Fruit fly (Drosophila melanogaster) whole organism, embryonic: Measurements from ENCODE around the gene Ugt37A2.

Experiments
- Ada2b ChIP-seq: fragments of 200-800 bp; sonication (Bioruptor generic); IDR thresholded peaks from 2 replicates; pipeline ENCODE4 v1.3.6; 2022; ENCODE audit warnings: missing biosample characterization, missing genetic modification characterization
- Bdp1 ChIP-seq: fragments of 200-800 bp; sonication (Bioruptor generic); optimal IDR thresholded peaks from 3 replicates; lab custom pipeline; 2016; ENCODE audit warnings: missing biosample characterization, missing genetic modification characterization
- CG1024 ChIP-seq: fragments of 200-800 bp; sonication (Bioruptor generic); IDR thresholded peaks from 2 replicates; pipeline ENCODE4 v1.3.6; 2022; ENCODE audit warnings: missing biosample characterization, missing genetic modification characterization
- CG10462 ChIP-seq: fragments of 200-800 bp; sonication (Bioruptor generic); optimal IDR thresholded peaks from 2 replicates; lab custom pipeline; 2016; ENCODE audit warnings: missing biosample characterization, missing genetic modification characterization
- CG11247 ChIP-seq: fragments of 200-800 bp; sonication (Bioruptor generic); IDR thresholded peaks from 2 replicates; pipeline ENCODE4 v1.3.6; 2022; ENCODE audit warnings: missing biosample characterization, missing genetic modification characterization
- CG11723 ChIP-seq: fragments of 200-800 bp; sonication (Bioruptor generic); optimal IDR thresholded peaks from 2 replicates; lab custom pipeline; 2017; ENCODE audit warnings: missing biosample characterization, mild to moderate bottlenecking, missing genetic modification characterization
- CG12744 ChIP-seq: fragments of 200-800 bp; sonication (Bioruptor generic); optimal IDR thresholded peaks from 2 replicates; lab custom pipeline; 2016; ENCODE audit warnings: missing biosample characterization, missing genetic modification characterization
- CG13424 ChIP-seq: fragments of 200-800 bp; sonication (Bioruptor generic); optimal IDR thresholded peaks from 2 replicates; lab custom pipeline; 2019; ENCODE audit warnings: missing biosample characterization, mild to moderate bottlenecking, missing genetic modification characterization, moderate library complexity
- CG13775 ChIP-seq: fragments of 200-800 bp; sonication (Bioruptor generic); optimal IDR thresholded peaks from 3 replicates; lab custom pipeline; 2017; ENCODE audit warnings: missing biosample characterization, mild to moderate bottlenecking, missing genetic modification characterization
- CG14441 ChIP-seq: fragments of 200-800 bp; sonication (Bioruptor generic); IDR thresholded peaks from 2 replicates; pipeline ENCODE4 v1.3.6; 2022; ENCODE audit warnings: missing biosample characterization, missing genetic modification characterization
- CG14965 ChIP-seq: fragments of 200-800 bp; sonication (Bioruptor generic); optimal IDR thresholded peaks from 2 replicates; lab custom pipeline; 2016; ENCODE audit warnings: missing biosample characterization, missing genetic modification characterization, borderline replicate concordance
- CG15073 ChIP-seq: fragments of 200-800 bp; sonication (Bioruptor generic); optimal IDR thresholded peaks from 2 replicates; lab custom pipeline; 2016; ENCODE audit warnings: missing biosample characterization, missing genetic modification characterization
- CG1647 ChIP-seq: fragments of 200-800 bp; sonication (Bioruptor generic); optimal IDR thresholded peaks from 3 replicates; lab custom pipeline; 2016; ENCODE audit warnings: missing biosample characterization, missing genetic modification characterization
- CG17802 ChIP-seq: fragments of 200-800 bp; sonication (Bioruptor generic); optimal IDR thresholded peaks from 2 replicates; lab custom pipeline; 2018; ENCODE audit warnings: missing biosample characterization, mild to moderate bottlenecking, missing genetic modification characterization, moderate library complexity
- CG18476 ChIP-seq: fragments of 200-800 bp; sonication (Bioruptor generic); optimal IDR thresholded peaks from 2 replicates; lab custom pipeline; 2016; ENCODE audit warnings: missing biosample characterization, mild to moderate bottlenecking, missing genetic modification characterization
- CG5953 ChIP-seq: fragments of 200-800 bp; sonication (Bioruptor generic); IDR thresholded peaks from 2 replicates; pipeline ENCODE4 v1.3.6; 2022; ENCODE audit warnings: missing biosample characterization, missing genetic modification characterization
- CG6654 ChIP-seq: fragments of 200-800 bp; sonication (Bioruptor generic); optimal IDR thresholded peaks from 2 replicates; lab custom pipeline; 2017; ENCODE audit warnings: missing biosample characterization, mild to moderate bottlenecking, missing genetic modification characterization
- CG6689 ChIP-seq: fragments of 200-800 bp; sonication (Bioruptor generic); IDR thresholded peaks from 2 replicates; pipeline ENCODE4 v1.3.6; 2022; ENCODE audit warnings: missing biosample characterization, missing genetic modification characterization
- CG6813 ChIP-seq: fragments of 200-800 bp; sonication (Bioruptor generic); optimal IDR thresholded peaks from 2 replicates; lab custom pipeline; 2017; ENCODE audit warnings: missing biosample characterization, missing genetic modification characterization, mild to moderate bottlenecking, moderate library complexity, missing genetic modification reagents
- CG7357 ChIP-seq: fragments of 200-800 bp; sonication (Bioruptor generic); IDR thresholded peaks from 3 replicates; pipeline ENCODE4 v1.3.6; 2022; ENCODE audit warnings: missing biosample characterization, missing genetic modification characterization
- CG7928 ChIP-seq: fragments of 200-800 bp; sonication (Bioruptor generic); optimal IDR thresholded peaks from 2 replicates; lab custom pipeline; 2017; ENCODE audit warnings: missing biosample characterization, mild to moderate bottlenecking, missing genetic modification characterization
- CG8765 ChIP-seq: fragments of 200-800 bp; sonication (Bioruptor generic); IDR thresholded peaks from 2 replicates; pipeline ENCODE4 v1.3.6; 2022; ENCODE audit warnings: missing biosample characterization, missing genetic modification characterization
- Dek ChIP-seq: fragments of 200-800 bp; sonication (Bioruptor generic); optimal IDR thresholded peaks from 3 replicates; lab custom pipeline; 2019; ENCODE audit warnings: missing biosample characterization, mild to moderate bottlenecking, missing genetic modification characterization, moderate library complexity
- E2f1 ChIP-seq: fragments of 200-800 bp; sonication (Bioruptor generic); IDR thresholded peaks from 2 replicates; pipeline ENCODE4 v1.3.6; 2022; ENCODE audit warnings: missing biosample characterization, missing genetic modification characterization
- Elba2 ChIP-seq: fragments of 200-800 bp; sonication (Bioruptor generic); optimal IDR thresholded peaks from 3 replicates; lab custom pipeline; 2016; ENCODE audit warnings: missing biosample characterization, missing genetic modification characterization
- Ets65A ChIP-seq: fragments of 200-800 bp; sonication (Bioruptor generic); peaks from one replicate; lab custom pipeline; 2016; ENCODE audit warnings: missing biosample characterization, missing genetic modification characterization
- Gsc ChIP-seq: fragments of 200-800 bp; sonication (Bioruptor generic); IDR thresholded peaks from 2 replicates; pipeline ENCODE4 v1.3.6; 2022; ENCODE audit warnings: missing biosample characterization, missing genetic modification characterization
- Jarid2 ChIP-seq: fragments of 200-800 bp; sonication (Bioruptor generic); optimal IDR thresholded peaks from 3 replicates; lab custom pipeline; 2017; ENCODE audit warnings: mild to moderate bottlenecking, missing biosample characterization, missing genetic modification reagents, missing genetic modification characterization
- Mrtf ChIP-seq: fragments of 200-800 bp; sonication (Bioruptor generic); IDR thresholded peaks from 3 replicates; pipeline ENCODE4 v1.3.6; 2022; ENCODE audit warnings: missing biosample characterization, missing genetic modification characterization
- NC2β ChIP-seq: fragments of 200-800 bp; sonication (Bioruptor generic); optimal IDR thresholded peaks from 2 replicates; lab custom pipeline; 2016; ENCODE audit warnings: missing biosample characterization, missing genetic modification characterization
- Opbp ChIP-seq: fragments of 200-800 bp; sonication (Bioruptor generic); IDR thresholded peaks from 3 replicates; pipeline ENCODE4 v1.3.6; 2022; ENCODE audit warnings: missing biosample characterization, missing genetic modification characterization; ENCODE audit not compliant: partially characterized antibody
- Sox102F ChIP-seq: fragments of 200-800 bp; sonication (Bioruptor generic); optimal IDR thresholded peaks from 2 replicates; lab custom pipeline; 2018; ENCODE audit warnings: missing biosample characterization, mild to moderate bottlenecking, missing genetic modification characterization, moderate library complexity
- Ssrp ChIP-seq: fragments of 200-800 bp; sonication (Bioruptor generic); optimal IDR thresholded peaks from 2 replicates; lab custom pipeline; 2018; ENCODE audit warnings: missing biosample characterization, mild to moderate bottlenecking, missing genetic modification characterization, moderate library complexity
- bigmax ChIP-seq: fragments of 200-800 bp; sonication (Bioruptor generic); optimal IDR thresholded peaks from 2 replicates; lab custom pipeline; 2018; ENCODE audit warnings: missing biosample characterization, mild to moderate bottlenecking, missing genetic modification characterization
- caup ChIP-seq: fragments of 200-800 bp; sonication (Bioruptor generic); optimal IDR thresholded peaks from 3 replicates; lab custom pipeline; 2017; ENCODE audit warnings: missing biosample characterization, mild to moderate bottlenecking, missing genetic modification characterization, moderate library complexity; ENCODE audit not compliant: severe bottlenecking
- croc ChIP-seq: fragments of 200-800 bp; sonication (Bioruptor generic); conservative IDR thresholded peaks from 3 replicates; pipeline ENCODE4 v1.3.6; 2022; ENCODE audit warnings: missing biosample characterization, missing genetic modification characterization
- dimm ChIP-seq: fragments of 200-800 bp; sonication (Bioruptor generic); IDR thresholded peaks from 2 replicates; pipeline ENCODE4 v1.3.6; 2022; ENCODE audit warnings: missing biosample characterization, missing genetic modification characterization
- gfzf ChIP-seq: fragments of 200-800 bp; sonication (Bioruptor generic); optimal IDR thresholded peaks from 2 replicates; lab custom pipeline; 2016; ENCODE audit warnings: missing biosample characterization, mild to moderate bottlenecking, missing genetic modification characterization, moderate library complexity
- gro ChIP-seq: fragments of 200-800 bp; sonication (Bioruptor generic); optimal IDR thresholded peaks from 2 replicates; lab custom pipeline; 2016; ENCODE audit warnings: missing biosample characterization, missing genetic modification characterization
- ham ChIP-seq: fragments of 200-800 bp; sonication (Bioruptor generic); IDR thresholded peaks from 2 replicates; pipeline ENCODE4 v1.3.6; 2022; ENCODE audit warnings: missing biosample characterization, missing genetic modification characterization
- hth ChIP-seq: fragments of >200 bp; optimal IDR thresholded peaks from 2 replicates; lab custom pipeline; 2017; ENCODE audit warnings: inconsistent platforms
- inv ChIP-seq: fragments of 200-800 bp; sonication (Bioruptor generic); IDR thresholded peaks from 2 replicates; pipeline ENCODE4 v1.3.6; 2022; ENCODE audit warnings: missing biosample characterization, missing genetic modification characterization; ENCODE audit not compliant: partially characterized antibody
- kni ChIP-seq: fragments of 200-800 bp; sonication (Bioruptor generic); optimal IDR thresholded peaks from 3 replicates; lab custom pipeline; 2017; ENCODE audit warnings: mild to moderate bottlenecking, missing biosample characterization, missing genetic modification reagents, missing genetic modification characterization
- nerfin-1 ChIP-seq: fragments of 200-800 bp; sonication (Bioruptor generic); optimal IDR thresholded peaks from 3 replicates; lab custom pipeline; 2019; ENCODE audit warnings: missing biosample characterization, mild to moderate bottlenecking, missing genetic modification characterization, moderate library complexity
- nmo ChIP-seq: fragments of 200-800 bp; sonication (Bioruptor generic); optimal IDR thresholded peaks from 2 replicates; lab custom pipeline; 2018; ENCODE audit warnings: missing biosample characterization, mild to moderate bottlenecking, missing genetic modification characterization, moderate library complexity
- oc ChIP-seq: fragments of 200-800 bp; sonication (Bioruptor generic); optimal IDR thresholded peaks from 2 replicates; lab custom pipeline; 2018; ENCODE audit warnings: missing biosample characterization, mild to moderate bottlenecking, missing genetic modification characterization, moderate library complexity
- pros ChIP-seq: fragments of 200-800 bp; sonication (Bioruptor generic); optimal IDR thresholded peaks from 3 replicates; lab custom pipeline; 2019; ENCODE audit warnings: missing biosample characterization, mild to moderate bottlenecking, missing genetic modification characterization, moderate library complexity
- salm ChIP-seq: fragments of 200-800 bp; sonication (Bioruptor generic); optimal IDR thresholded peaks from 2 replicates; lab custom pipeline; 2018; ENCODE audit warnings: missing biosample characterization, mild to moderate bottlenecking, missing genetic modification characterization
- sc ChIP-seq, 3 experiments: fragments of >200 bp in 2 of 3; fragments of 200-800 bp in 1 of 3; sonication (Bioruptor generic) in 1 of 3; optimal IDR thresholded peaks; 2 replicates in 2 of 3; 3 replicates in 1 of 3; lab custom pipeline; 2017; ENCODE audit warnings: mild to moderate bottlenecking in 1 of 3, missing biosample characterization in 1 of 3, missing genetic modification characterization in 1 of 3, missing genetic modification reagents in 1 of 3
- sr ChIP-seq: fragments of 200-800 bp; sonication (Bioruptor generic); IDR thresholded peaks from 3 replicates; pipeline ENCODE4 v1.3.6; 2022; ENCODE audit warnings: missing biosample characterization, missing genetic modification characterization
- zf30C ChIP-seq: fragments of 200-800 bp; sonication (Bioruptor generic); optimal IDR thresholded peaks from 3 replicates; lab custom pipeline; 2018; ENCODE audit warnings: missing biosample characterization, mild to moderate bottlenecking, missing genetic modification characterization

Ugt37A2 gene

dm6 chr3R:12697571-12698039, 41.8 kb upstream of the Ugt37A2 start (continued):
- TF ChIP-seq gfzf (GFP tag; lab: Kevin White, UChicago) (peak; percentile 86), gro (no peak), Bdp1 (no peak), sr (GFP tag; lab: Robert Waterston, UW) (no peak), nmo (peak; percentile 56), CG14965 (GFP tag; lab: Kevin White, UChicago) (no peak), Opbp (GFP tag; lab: Robert Waterston, UW) (peak; percentile 32; the same call in 1 of the 3 replicates), Elba2 (GFP tag; lab: Kevin White, UChicago) (no peak), nerfin-1 (no peak), caup (GFP tag; lab: Kevin White, UChicago) (peak; percentile 41), dimm (GFP tag; lab: Robert Waterston, UW) (no peak), bigmax (GFP tag; lab: Kevin White, UChicago) (no peak), CG6654 (GFP tag; lab: Kevin White, UChicago) (no peak), croc (GFP tag; lab: Robert Waterston, UW) (no peak), salm (tag; lab: Kevin White, UChicago) (no peak), CG15073 (GFP tag; lab: Kevin White, UChicago) (no peak), NC2β (GFP tag; lab: Kevin White, UChicago) (no peak), Sox102F (GFP tag; lab: Kevin White, UChicago) (no peak), CG10462 (GFP tag; lab: Kevin White, UChicago) (no peak), CG5953 (GFP tag; lab: Robert Waterston, UW) (no peak), CG6813 (GFP tag; lab: Kevin White, UChicago) (no peak), Gsc (GFP tag; lab: Robert Waterston, UW) (no peak), Ets65A (GFP tag; lab: Kevin White, UChicago) (peak; percentile 25), pros (GFP tag; lab: Kevin White, UChicago) (no peak), kni (no peak), oc (tag; lab: Kevin White, UChicago) (no peak), Ssrp (no peak), CG1647 (GFP tag; lab: Kevin White, UChicago) (no peak), CG18476 (no peak), inv (GFP tag; lab: Robert Waterston, UW) (peak; percentile 29; the same call in 1 of the 2 replicates), Dek (tag; lab: Kevin White, UChicago) (no peak), ham (no peak), Mrtf (GFP tag; lab: Robert Waterston, UW) (no peak), Jarid2 (peak; percentile 46), CG7928 (no peak), CG1024 (GFP tag; lab: Robert Waterston, UW) (no peak), sc (optimal IDR thresholded peaks at IDR 0.05; lab: Kevin White, UChicago) (no peak), sc (GFP tag; optimal IDR thresholded peaks at IDR 0.05; lab: Kevin White, UChicago) (no peak), Ada2b (GFP tag; lab: Robert Waterston, UW) (no peak), CG8765 (GFP tag; lab: Robert Waterston, UW) (no peak), hth (lab: Kevin White, UChicago) (no peak), zf30C (GFP tag; lab: Kevin White, UChicago) (no peak), CG14441 (GFP tag; lab: Robert Waterston, UW) (no peak), E2f1 (GFP tag; lab: Robert Waterston, UW) (no peak), CG13775 (GFP tag; lab: Kevin White, UChicago) (peak; percentile 10), CG12744 (GFP tag; lab: Kevin White, UChicago) (no peak), CG11247 (GFP tag; lab: Robert Waterston, UW) (no peak), CG13424 (tag; lab: Kevin White, UChicago) (no peak), CG11723 (GFP tag; lab: Kevin White, UChicago) (no peak), CG17802 (tag; lab: Kevin White, UChicago) (no peak), CG7357 (GFP tag; lab: Robert Waterston, UW) (no peak), CG6689 (GFP tag; lab: Robert Waterston, UW) (no peak)
